Fruit fly (Drosophila melanogaster) whole organism, embryonic: ENCODE results near the gene CG42554.

Source experiments
- CG1024 ChIP-seq: fragments of 200-800 bp; sonication (Bioruptor generic); IDR thresholded peaks from 2 replicates; pipeline ENCODE4 v1.3.6; 2022; ENCODE audit warnings: missing biosample characterization, missing genetic modification characterization
- CG10366 ChIP-seq: fragments of 200-800 bp; sonication (Bioruptor generic); IDR thresholded peaks from 2 replicates; pipeline ENCODE4 v1.3.6; 2022; ENCODE audit warnings: missing biosample characterization, missing genetic modification characterization
- CG10462 ChIP-seq: fragments of 200-800 bp; sonication (Bioruptor generic); optimal IDR thresholded peaks from 2 replicates; lab custom pipeline; 2016; ENCODE audit warnings: missing biosample characterization, missing genetic modification characterization
- CG10979 ChIP-seq: fragments of 200-800 bp; sonication (Bioruptor generic); optimal IDR thresholded peaks from 2 replicates; lab custom pipeline; 2018; ENCODE audit warnings: missing biosample characterization, mild to moderate bottlenecking, missing genetic modification characterization, moderate library complexity
- CG11560 ChIP-seq: fragments of 200-800 bp; sonication (Bioruptor generic); IDR thresholded peaks from 3 replicates; pipeline ENCODE4 v1.3.6; 2022; ENCODE audit warnings: missing biosample characterization, missing genetic modification characterization
- CG12391 ChIP-seq: fragments of 200-800 bp; sonication (Bioruptor generic); optimal IDR thresholded peaks from 3 replicates; lab custom pipeline; 2018; ENCODE audit warnings: missing biosample characterization, mild to moderate bottlenecking, missing genetic modification characterization, moderate library complexity
- CG12659 ChIP-seq: fragments of 200-800 bp; sonication (Bioruptor generic); optimal IDR thresholded peaks from 3 replicates; lab custom pipeline; 2017; ENCODE audit warnings: mild to moderate bottlenecking, missing biosample characterization, missing genetic modification reagents, missing genetic modification characterization
- CG15601 ChIP-seq: fragments of 200-800 bp; sonication (Bioruptor generic); optimal IDR thresholded peaks from 3 replicates; lab custom pipeline; 2019; ENCODE audit warnings: missing biosample characterization, mild to moderate bottlenecking, missing genetic modification characterization, moderate library complexity
- CG17328 ChIP-seq: fragments of 200-800 bp; sonication (Bioruptor generic); IDR thresholded peaks from 2 replicates; pipeline ENCODE4 v1.3.6; 2022; ENCODE audit warnings: missing biosample characterization, missing genetic modification characterization
- CG17361 ChIP-seq: fragments of 200-800 bp; sonication (Bioruptor generic); IDR thresholded peaks from 3 replicates; pipeline ENCODE4 v1.3.6; 2022; ENCODE audit warnings: missing biosample characterization, missing genetic modification characterization
- CG17829 ChIP-seq: fragments of 200-800 bp; optimal IDR thresholded peaks from 2 replicates; lab custom pipeline; 2019; ENCODE audit warnings: missing biosample characterization, mild to moderate bottlenecking, missing genetic modification characterization, moderate library complexity
- CG2129 ChIP-seq: fragments of 200-800 bp; sonication (Bioruptor generic); IDR thresholded peaks from 2 replicates; pipeline ENCODE4 v1.3.6; 2022; ENCODE audit warnings: missing biosample characterization, missing genetic modification characterization; ENCODE audit not compliant: partially characterized antibody
- CG2199 ChIP-seq: fragments of 200-800 bp; sonication (Bioruptor generic); IDR thresholded peaks from 3 replicates; pipeline ENCODE4 v1.3.6; 2022; ENCODE audit warnings: missing biosample characterization, missing genetic modification characterization
- CG30020 ChIP-seq: fragments of 200-800 bp; optimal IDR thresholded peaks from 2 replicates; lab custom pipeline; 2019; ENCODE audit warnings: missing biosample characterization, mild to moderate bottlenecking, missing genetic modification characterization, moderate library complexity
- CG32532 ChIP-seq: fragments of 200-800 bp; sonication (Bioruptor generic); IDR thresholded peaks from 2 replicates; pipeline ENCODE4 v1.3.6; 2022; ENCODE audit warnings: missing biosample characterization, missing genetic modification characterization
- CG4820 ChIP-seq: fragments of 200-800 bp; sonication (Bioruptor generic); optimal IDR thresholded peaks from 3 replicates; lab custom pipeline; 2016; ENCODE audit warnings: missing biosample characterization, missing genetic modification characterization
- CG6791 ChIP-seq: fragments of 200-800 bp; sonication (Bioruptor generic); IDR thresholded peaks from 3 replicates; pipeline ENCODE4 v1.3.6; 2022; ENCODE audit warnings: missing biosample characterization, missing genetic modification characterization; ENCODE audit not compliant: partially characterized antibody
- CG9727 ChIP-seq: fragments of 200-800 bp; sonication (Bioruptor generic); optimal IDR thresholded peaks from 3 replicates; lab custom pipeline; 2017; ENCODE audit warnings: missing biosample characterization, mild to moderate bottlenecking, missing genetic modification characterization
- Dbx ChIP-seq: fragments of 200-800 bp; sonication (Bioruptor generic); IDR thresholded peaks from 3 replicates; pipeline ENCODE4 v1.3.6; 2022; ENCODE audit warnings: missing biosample characterization, missing genetic modification characterization
- Dp ChIP-seq: fragments of 200-800 bp; sonication (Bioruptor generic); optimal IDR thresholded peaks from 2 replicates; lab custom pipeline; 2018; ENCODE audit warnings: missing biosample characterization, mild to moderate bottlenecking, missing genetic modification characterization, moderate library complexity
- Ets97D ChIP-seq: fragments of 200-800 bp; sonication (Bioruptor generic); optimal IDR thresholded peaks from 3 replicates; lab custom pipeline; 2016; ENCODE audit warnings: missing biosample characterization, missing genetic modification characterization
- NC2α ChIP-seq: fragments of 200-800 bp; sonication (Bioruptor generic); optimal IDR thresholded peaks from 2 replicates; lab custom pipeline; 2016; ENCODE audit warnings: missing biosample characterization, missing genetic modification characterization
- NFAT ChIP-seq: fragments of 200-800 bp; sonication (Bioruptor generic); IDR thresholded peaks from 2 replicates; pipeline ENCODE4 v1.3.6; 2022; ENCODE audit warnings: missing biosample characterization, missing genetic modification characterization
- Neu2 ChIP-seq: fragments of 200-800 bp; sonication (Bioruptor generic); optimal IDR thresholded peaks from 3 replicates; lab custom pipeline; 2016; ENCODE audit warnings: missing biosample characterization, missing genetic modification characterization, borderline replicate concordance
- Opbp ChIP-seq: fragments of 200-800 bp; sonication (Bioruptor generic); IDR thresholded peaks from 3 replicates; pipeline ENCODE4 v1.3.6; 2022; ENCODE audit warnings: missing biosample characterization, missing genetic modification characterization; ENCODE audit not compliant: partially characterized antibody
- PHDP ChIP-seq: fragments of 200-800 bp; sonication (Bioruptor generic); optimal IDR thresholded peaks from 3 replicates; lab custom pipeline; 2018; ENCODE audit warnings: missing biosample characterization, mild to moderate bottlenecking, missing genetic modification characterization, moderate library complexity
- Sox100B ChIP-seq: fragments of 200-800 bp; sonication (Bioruptor generic); optimal IDR thresholded peaks from 3 replicates; lab custom pipeline; 2018; ENCODE audit warnings: missing biosample characterization, mild to moderate bottlenecking, missing genetic modification characterization
- Sry-δ ChIP-seq: fragments of 200-800 bp; sonication (Bioruptor generic); optimal IDR thresholded peaks from 2 replicates; lab custom pipeline; 2016; ENCODE audit warnings: missing biosample characterization, missing genetic modification characterization
- Xrp1 ChIP-seq: fragments of 200-800 bp; sonication (Bioruptor generic); IDR thresholded peaks from 2 replicates; pipeline ENCODE4 v1.3.6; 2022; ENCODE audit warnings: missing biosample characterization, missing genetic modification characterization
- YL-1 ChIP-seq: fragments of 200-800 bp; sonication (Bioruptor generic); optimal IDR thresholded peaks from 3 replicates; lab custom pipeline; 2017; ENCODE audit warnings: missing biosample characterization, mild to moderate bottlenecking, missing genetic modification characterization
- amos ChIP-seq: fragments of 200-800 bp; sonication (Bioruptor generic); IDR thresholded peaks from 2 replicates; pipeline ENCODE4 v1.3.6; 2022; ENCODE audit warnings: missing biosample characterization, missing genetic modification characterization; ENCODE audit not compliant: partially characterized antibody
- ash1 ChIP-seq: fragments of 200-800 bp; sonication (Bioruptor generic); optimal IDR thresholded peaks from 2 replicates; lab custom pipeline; 2018; ENCODE audit warnings: missing biosample characterization, mild to moderate bottlenecking, missing genetic modification characterization
- cwo ChIP-seq: fragments of 200-800 bp; sonication (Bioruptor generic); optimal IDR thresholded peaks from 3 replicates; lab custom pipeline; 2017; ENCODE audit warnings: missing biosample characterization, missing genetic modification characterization, mild to moderate bottlenecking, moderate library complexity, missing genetic modification reagents
- dan ChIP-seq: fragments of 200-800 bp; sonication (Bioruptor generic); IDR thresholded peaks from 2 replicates; pipeline ENCODE4 v1.3.6; 2022; ENCODE audit warnings: missing biosample characterization, missing genetic modification characterization
- disco-r ChIP-seq: fragments of 200-800 bp; sonication (Bioruptor generic); optimal IDR thresholded peaks from 2 replicates; lab custom pipeline; 2016; ENCODE audit warnings: missing biosample characterization, missing genetic modification characterization
- dysf ChIP-seq: fragments of 200-800 bp; sonication (Bioruptor generic); IDR thresholded peaks from 3 replicates; pipeline ENCODE4 v1.3.6; 2022; ENCODE audit warnings: missing biosample characterization, missing genetic modification characterization
- inv ChIP-seq: fragments of 200-800 bp; sonication (Bioruptor generic); IDR thresholded peaks from 2 replicates; pipeline ENCODE4 v1.3.6; 2022; ENCODE audit warnings: missing biosample characterization, missing genetic modification characterization; ENCODE audit not compliant: partially characterized antibody
- knrl ChIP-seq: fragments of 200-800 bp; sonication (Bioruptor generic); IDR thresholded peaks from 3 replicates; pipeline ENCODE4 v1.3.6; 2022; ENCODE audit warnings: missing biosample characterization, missing genetic modification characterization; ENCODE audit not compliant: partially characterized antibody
- nerfin-1 ChIP-seq: fragments of 200-800 bp; sonication (Bioruptor generic); optimal IDR thresholded peaks from 3 replicates; lab custom pipeline; 2019; ENCODE audit warnings: missing biosample characterization, mild to moderate bottlenecking, missing genetic modification characterization, moderate library complexity
- pb ChIP-seq: fragments of 200-800 bp; sonication (Bioruptor generic); optimal IDR thresholded peaks from 3 replicates; lab custom pipeline; 2016; ENCODE audit warnings: missing biosample characterization, missing genetic modification characterization
- ranshi ChIP-seq: fragments of 200-800 bp; sonication (Bioruptor generic); IDR thresholded peaks from 2 replicates; pipeline ENCODE4 v1.3.6; 2022; ENCODE audit warnings: missing biosample characterization, missing genetic modification characterization
- rib ChIP-seq: fragments of 200-800 bp; sonication (Bioruptor generic); IDR thresholded peaks from 2 replicates; pipeline ENCODE4 v1.3.6; 2022; ENCODE audit warnings: missing biosample characterization, missing genetic modification characterization
- ro ChIP-seq: fragments of 200-800 bp; sonication (Bioruptor generic); IDR thresholded peaks from 2 replicates; pipeline ENCODE4 v1.3.6; 2022; ENCODE audit warnings: missing biosample characterization, missing genetic modification characterization
- row ChIP-seq: fragments of 200-800 bp; sonication (Bioruptor generic); IDR thresholded peaks from 3 replicates; pipeline ENCODE4 v1.3.6; 2022; ENCODE audit warnings: missing biosample characterization, missing genetic modification characterization
- sd ChIP-seq: fragments of 200-800 bp; sonication (Bioruptor generic); optimal IDR thresholded peaks from 3 replicates; lab custom pipeline; 2018; ENCODE audit warnings: missing biosample characterization, mild to moderate bottlenecking, missing genetic modification characterization, moderate library complexity
- toy ChIP-seq: fragments of 200-800 bp; sonication (Bioruptor generic); IDR thresholded peaks from 2 replicates; pipeline ENCODE4 v1.3.6; 2022; ENCODE audit warnings: missing biosample characterization, missing genetic modification characterization
- trh ChIP-seq: fragments of 200-800 bp; sonication (Bioruptor generic); optimal IDR thresholded peaks from 2 replicates; lab custom pipeline; 2016; ENCODE audit warnings: missing biosample characterization, missing genetic modification characterization
- unpg ChIP-seq: fragments of 200-800 bp; sonication (Bioruptor generic); optimal IDR thresholded peaks from 3 replicates; lab custom pipeline; 2018; ENCODE audit warnings: missing biosample characterization, mild to moderate bottlenecking, missing genetic modification characterization, moderate library complexity
- zfh1 ChIP-seq: fragments of 200-800 bp; sonication (Bioruptor generic); IDR thresholded peaks from 3 replicates; pipeline ENCODE4 v1.3.6; 2022; ENCODE audit warnings: missing biosample characterization, missing genetic modification characterization
- zfh2 ChIP-seq: fragments of 200-800 bp; sonication (Bioruptor generic); optimal IDR thresholded peaks from 2 replicates; lab custom pipeline; 2016; ENCODE audit warnings: missing biosample characterization, missing genetic modification characterization

CG42554 gene

DNA sequence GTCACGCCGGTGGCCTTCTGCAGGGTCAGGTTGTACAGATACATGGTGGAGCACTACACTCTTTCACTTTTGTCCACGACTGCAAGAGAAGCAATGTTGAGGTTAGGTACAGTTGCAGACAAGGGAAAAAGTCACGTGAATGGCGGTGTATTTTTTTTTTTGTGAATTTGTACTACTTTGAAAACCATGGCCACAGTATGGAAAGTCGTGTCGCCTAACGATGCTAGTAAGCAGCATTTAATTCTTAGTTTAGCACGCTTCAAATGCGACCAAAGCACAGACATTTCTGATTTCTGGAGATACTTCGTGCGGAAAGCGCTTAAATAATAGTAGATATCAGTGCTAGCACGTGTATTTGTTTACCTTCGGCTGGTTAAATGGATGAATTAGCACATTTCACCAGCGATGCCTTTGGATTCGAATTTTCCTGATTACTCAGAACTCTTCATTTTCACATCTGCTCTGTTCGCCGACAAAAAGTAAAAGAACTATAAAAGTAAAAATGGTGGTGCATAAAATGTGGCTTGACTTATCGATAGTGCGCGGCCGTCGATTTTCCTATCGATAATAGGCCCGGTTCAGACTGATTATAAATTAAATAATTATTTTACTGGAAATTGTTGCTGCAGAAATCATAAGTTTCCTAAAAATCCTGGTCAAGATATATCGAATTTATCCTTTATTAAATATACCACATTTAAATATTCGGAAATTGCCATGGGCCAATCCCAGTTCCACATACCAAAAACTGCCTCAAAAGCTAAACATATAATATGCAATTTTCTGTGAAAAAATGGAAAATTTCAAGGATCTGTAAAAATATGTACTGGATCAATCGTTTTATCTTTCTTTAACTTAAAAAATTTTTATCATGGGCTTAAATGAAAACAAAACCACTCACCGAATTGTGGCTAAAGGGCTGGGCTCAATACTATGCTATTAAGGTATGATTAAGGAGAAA, 2.3 kb upstream of the CG42554 start, which contains the start of gene Sf3b3 (continued):
- TF ChIP-seq Opbp (peak; percentile 76; the same call in 2 of the 3 replicates), dysf (GFP tag; lab: Robert Waterston, UW) (0 out of 3 replicates have a peak, but pooled peaks have one; percentile 33), ro (GFP tag; lab: Robert Waterston, UW) (no peak), NC2α (GFP tag; lab: Kevin White, UChicago) (no peak), cwo (GFP tag; lab: Kevin White, UChicago) (peak; percentile 28), CG1024 (peak; percentile 53; the same call in 1 of the 2 replicates), Sox100B (GFP tag; lab: Kevin White, UChicago) (no peak), CG12659 (peak; percentile 14), zfh2 (no peak), sd (no peak), rib (GFP tag; lab: Robert Waterston, UW) (no peak; the same call in 1 of the 2 replicates), toy (0 out of 2 replicates have a peak, but pooled peaks have one; percentile 7), CG2129 (peak; percentile 24; the same call in 1 of the 2 replicates), Sry-δ (peak; percentile 74), amos (GFP tag; lab: Robert Waterston, UW) (peak; percentile 76), inv (GFP tag; lab: Robert Waterston, UW) (peak; percentile 60; the same call in 1 of the 2 replicates), dan (GFP tag; lab: Robert Waterston, UW) (no peak), Ets97D (peak; percentile 45), CG2199 (0 out of 3 replicates have a peak, but pooled peaks have one; percentile 44), unpg (no peak), CG17361 (peak; percentile 30; the same call in 1 of the 3 replicates), CG10979 (peak; percentile 6), knrl (peak; percentile 55), Dbx (GFP tag; lab: Robert Waterston, UW) (peak; percentile 60; the same call in 1 of the 3 replicates), CG17328 (GFP tag; lab: Robert Waterston, UW) (0 out of 2 replicates have a peak, but pooled peaks have one; percentile 4), zfh1 (0 out of 3 replicates have a peak, but pooled peaks have one; percentile 41), CG30020 (peak; percentile 12), CG9727 (peak; percentile 56), CG6791 (peak; percentile 80)
- TF ChIP-seq, all 482 proteins: peak for 118

DNA sequence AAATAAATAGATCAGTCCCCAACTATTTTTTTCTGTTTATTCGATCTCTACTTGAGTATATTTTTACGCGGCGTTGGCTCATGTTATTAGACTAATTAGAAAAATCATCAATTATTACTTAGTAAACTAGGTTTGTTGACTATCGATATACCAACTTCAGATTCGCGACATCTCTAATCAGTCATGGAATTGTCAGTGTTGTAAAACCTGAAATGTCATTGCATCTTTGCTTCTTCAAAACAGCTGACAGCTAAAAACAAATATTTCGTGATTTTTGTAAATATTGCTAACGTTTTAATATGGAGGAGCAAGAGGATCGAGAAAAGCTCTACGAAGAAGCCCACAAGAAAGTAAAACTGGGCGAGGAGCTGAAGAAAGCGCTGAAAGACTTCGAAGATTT, 1.6 kb upstream of the CG42554 start, which contains the start of gene CG42553:
Gene CG42553, plus strand, starts transcription at position 216 of the 400 bp plus-strand sequence.
- no peak for TF ChIP-seq Dp
- no peak for TF ChIP-seq disco-r (GFP tag; lab: Kevin White, UChicago)
- TF ChIP-seq nerfin-1 (tag; lab: Kevin White, UChicago): no peak
- no peak for TF ChIP-seq rib (GFP tag; lab: Robert Waterston, UW)
- TF ChIP-seq CG15601: no peak
- TF ChIP-seq CG10366 (GFP tag; lab: Robert Waterston, UW): no peak
- no peak for TF ChIP-seq CG12391 (tag; lab: Kevin White, UChicago)
- peak; percentile 39 for TF ChIP-seq CG2129
- TF ChIP-seq row (GFP tag; lab: Robert Waterston, UW): peak; percentile 77
- 0 out of 2 replicates have a peak, but pooled peaks have one; percentile 28 for TF ChIP-seq ranshi (GFP tag; lab: Robert Waterston, UW)
- no peak for TF ChIP-seq NFAT (GFP tag; lab: Robert Waterston, UW)
- TF ChIP-seq CG10462 (GFP tag; lab: Kevin White, UChicago): no peak
- TF ChIP-seq Xrp1 (GFP tag; lab: Robert Waterston, UW): no peak
- no peak for TF ChIP-seq CG17829 (tag; lab: Kevin White, UChicago)
- no peak for TF ChIP-seq CG4820 (GFP tag; lab: Kevin White, UChicago)
- no peak for TF ChIP-seq trh (GFP tag; lab: Kevin White, UChicago)
- TF ChIP-seq Neu2 (GFP tag; lab: Kevin White, UChicago): no peak
- TF ChIP-seq CG9727: no peak
- TF ChIP-seq CG11560 (tag; lab: Robert Waterston, UW): no peak
- TF ChIP-seq CG32532 (GFP tag; lab: Robert Waterston, UW): no peak
- TF ChIP-seq pb: no peak
- no peak for TF ChIP-seq ash1 (GFP tag; lab: Kevin White, UChicago)
- TF ChIP-seq YL-1 (GFP tag; lab: Kevin White, UChicago): peak; percentile 20
- no peak for TF ChIP-seq PHDP (tag; lab: Kevin White, UChicago)
